Worm (Caenorhabditis elegans): ENCODE results near the gene polq-1.

Gene polq-1

DNA sequence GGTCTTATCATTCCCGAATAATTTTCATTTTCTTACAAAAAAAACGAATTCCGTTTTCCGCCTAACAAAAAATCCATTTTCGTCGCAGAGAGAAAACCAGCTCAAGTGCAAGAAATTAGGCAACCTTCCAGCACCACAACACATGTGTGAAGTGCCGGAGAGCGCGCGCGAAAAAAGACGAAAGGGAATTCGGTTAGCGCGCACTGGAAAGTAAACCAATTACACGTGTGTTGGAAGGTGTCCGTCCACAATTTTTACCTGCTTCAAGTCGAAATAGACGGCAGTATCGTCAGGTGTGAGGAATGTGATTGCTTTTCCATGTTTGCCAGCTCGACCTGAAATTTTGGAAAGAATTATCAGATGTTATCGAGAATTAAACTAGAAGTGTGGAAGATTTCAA lies 31.7 kb upstream of the polq-1 start:
- TF ChIP-seq unc-62 (GFP tag; optimal IDR thresholded peaks at IDR 0.05) (no peak), fkh-2 (tag; optimal IDR thresholded peaks at IDR 0.05) (no peak), ztf-4 (tag; optimal IDR thresholded peaks at IDR 0.05) (no peak), lsy-12 (tag; optimal IDR thresholded peaks at IDR 0.05) (no peak), hmg-11 (tag; optimal IDR thresholded peaks at IDR 0.05) (no peak), ZK546.5 (tag; optimal IDR thresholded peaks at IDR 0.05) (no peak), nhr-23 (tag; optimal IDR thresholded peaks at IDR 0.05) (no peak), tbx-2 (tag; optimal IDR thresholded peaks at IDR 0.05) (no peak), egl-5 (tag; optimal IDR thresholded peaks at IDR 0.05) (no peak), elt-2 (tag; optimal IDR thresholded peaks at IDR 0.05) (no peak), nhr-237 (tag; optimal IDR thresholded peaks at IDR 0.05) (no peak)

DNA sequence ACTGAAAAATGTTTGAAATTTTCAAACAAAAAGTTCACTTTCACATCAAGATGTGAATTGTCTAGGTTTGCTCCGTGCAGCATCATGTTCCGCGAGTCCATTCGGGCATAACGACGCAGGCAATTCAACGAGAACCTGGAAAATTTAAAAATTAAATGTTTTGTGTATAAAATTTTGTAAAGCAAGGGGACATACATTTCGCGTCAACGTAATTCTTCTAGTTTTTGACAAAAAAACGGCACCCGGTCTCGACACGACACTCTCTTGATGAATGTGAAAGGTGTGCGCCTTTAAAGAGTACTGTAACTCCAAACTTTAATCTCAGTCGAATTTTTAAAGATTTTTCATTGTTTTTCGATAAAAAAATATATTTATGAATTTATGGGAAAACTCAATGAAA lies 31.1 kb upstream of the polq-1 start, which contains the start of gene R12B2.6:
R12B2.6 (minus strand) TSS at position 101 of the 400 bp plus-strand sequence.
- TF ChIP-seq mdl-1 (tag; optimal IDR thresholded peaks at IDR 0.05) (no peak), ztf-11 (tag; optimal IDR thresholded peaks at IDR 0.05) (no peak), daf-12 (tag; optimal IDR thresholded peaks at IDR 0.05) (no peak), nfya-1 (tag; optimal IDR thresholded peaks at IDR 0.05; ENCODE audit: insufficient read depth) (no peak), lin-15B (tag; optimal IDR thresholded peaks at IDR 0.05) (no peak), elt-3 (tag; optimal IDR thresholded peaks at IDR 0.05) (no peak), nhr-237 (tag; optimal IDR thresholded peaks at IDR 0.05) (no peak), nhr-11 (tag; optimal IDR thresholded peaks at IDR 0.05) (no peak), ceh-28 (tag; optimal IDR thresholded peaks at IDR 0.05) (no peak), ztf-4 (tag; optimal IDR thresholded peaks at IDR 0.05) (no peak), fkh-10 (GFP tag; optimal IDR thresholded peaks at IDR 0.05) (no peak), ama-1 (optimal IDR thresholded peaks at IDR 0.05) (no peak)

DNA sequence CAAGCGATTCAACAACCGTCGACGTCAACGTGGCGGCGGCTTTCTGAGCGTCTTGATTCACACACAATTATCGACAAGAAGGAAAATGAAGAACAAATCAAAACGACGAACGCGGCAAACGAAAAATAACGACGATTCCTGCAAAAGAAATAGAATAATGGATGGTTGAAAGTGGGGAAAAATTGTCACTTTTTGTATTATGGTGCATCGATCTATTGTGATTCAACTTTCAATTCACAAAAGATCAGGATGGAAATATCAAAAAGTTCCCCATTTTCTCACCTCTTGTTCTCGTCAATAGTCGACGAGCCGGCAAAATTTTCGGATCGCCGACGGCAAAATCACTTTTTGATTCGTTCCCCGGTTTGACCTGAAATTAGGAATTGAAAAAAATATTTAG lies 30.4 kb upstream of the polq-1 start, which contains the start of the genes R12B2.13 and mdt-15:
R12B2.13 (minus strand) TSS at position 101 of the 400 bp plus-strand sequence.
mdt-15 (minus strand) TSS at position 376 of the 400 bp plus-strand sequence.
- TF ChIP-seq sea-2 (GFP tag; optimal IDR thresholded peaks at IDR 0.05) (no peak), lsy-12 (tag; optimal IDR thresholded peaks at IDR 0.05) (no peak), ama-1 (optimal IDR thresholded peaks at IDR 0.05) (no peak), ZK546.5 (tag; optimal IDR thresholded peaks at IDR 0.05) (no peak), daf-12 (tag; optimal IDR thresholded peaks at IDR 0.05) (no peak), fkh-10 (GFP tag; optimal IDR thresholded peaks at IDR 0.05) (no peak), nhr-67 (tag; optimal IDR thresholded peaks at IDR 0.05) (no peak), mml-1 (tag; optimal IDR thresholded peaks at IDR 0.05) (no peak), fkh-2 (tag; optimal IDR thresholded peaks at IDR 0.05) (no peak), egl-27 (tag; optimal IDR thresholded peaks at IDR 0.05) (no peak), nhr-25 (tag; optimal IDR thresholded peaks at IDR 0.05) (no peak), ceh-82 (tag; optimal IDR thresholded peaks at IDR 0.05) (no peak), aly-2 (tag; optimal IDR thresholded peaks at IDR 0.05) (no peak), hmg-11 (tag; optimal IDR thresholded peaks at IDR 0.05) (no peak), lin-15B (tag; optimal IDR thresholded peaks at IDR 0.05) (no peak)

DNA sequence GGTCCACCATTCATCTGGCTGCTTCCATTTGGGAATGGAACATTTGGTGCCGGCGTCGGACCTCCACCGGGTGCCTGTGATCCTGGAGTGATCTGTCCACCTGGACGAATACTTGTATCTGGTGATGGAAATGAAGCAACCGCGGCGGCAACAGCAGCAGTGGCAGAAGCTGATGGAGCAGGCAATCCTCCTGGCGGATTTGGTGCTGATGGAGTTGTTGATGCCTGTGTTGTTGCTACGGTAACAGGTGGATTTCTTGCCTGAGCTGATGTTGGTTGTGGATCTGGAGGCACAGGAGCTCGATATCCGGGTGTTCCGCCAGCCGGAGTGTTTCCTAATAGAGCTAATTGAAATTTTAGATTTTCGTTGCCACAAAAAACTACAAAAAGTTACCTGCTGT lies 29.5 kb upstream of the polq-1 start:
- TF ChIP-seq pha-4 (tag; optimal IDR thresholded peaks at IDR 0.05), result no peak
- no peak for TF ChIP-seq egl-27 (tag; optimal IDR thresholded peaks at IDR 0.05)

DNA sequence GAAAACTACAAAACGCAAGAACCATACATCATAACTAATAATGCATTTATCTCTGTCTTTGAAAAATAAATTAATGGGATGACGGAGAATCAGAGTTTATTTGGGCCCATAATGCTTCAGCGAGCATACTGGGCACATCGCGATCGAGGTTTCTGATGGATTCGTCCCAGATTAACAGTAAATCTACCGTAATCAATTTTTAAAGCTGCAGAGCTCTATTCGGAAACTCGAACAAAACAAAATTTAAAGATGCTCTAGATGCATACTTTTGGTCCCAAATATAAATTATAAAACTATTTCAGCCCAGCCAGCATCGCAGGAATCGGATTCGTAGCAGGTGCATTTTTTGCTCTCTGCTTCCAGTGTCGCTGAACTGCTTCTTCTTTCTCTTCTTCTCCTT lies 25.1 kb upstream of the polq-1 start:
- no peak for TF ChIP-seq elt-2 (tag; optimal IDR thresholded peaks at IDR 0.05)
- TF ChIP-seq elt-3 (tag; optimal IDR thresholded peaks at IDR 0.05), result no peak
- TF ChIP-seq fkh-2 (tag; optimal IDR thresholded peaks at IDR 0.05), result no peak
- no peak for TF ChIP-seq nhr-11 (tag; optimal IDR thresholded peaks at IDR 0.05)
- no peak for TF ChIP-seq ZK546.5 (tag; optimal IDR thresholded peaks at IDR 0.05)
- TF ChIP-seq nhr-237 (tag; optimal IDR thresholded peaks at IDR 0.05), result no peak
- TF ChIP-seq nhr-76 (tag; optimal IDR thresholded peaks at IDR 0.05), result no peak
- no peak for TF ChIP-seq nhr-28 (tag; optimal IDR thresholded peaks at IDR 0.05)
- TF ChIP-seq ztf-11 (tag; optimal IDR thresholded peaks at IDR 0.05), result no peak
- TF ChIP-seq nhr-77 (tag; optimal IDR thresholded peaks at IDR 0.05), result no peak
- TF ChIP-seq lsy-12 (tag; optimal IDR thresholded peaks at IDR 0.05), result no peak
- no peak for TF ChIP-seq nhr-23 (tag; optimal IDR thresholded peaks at IDR 0.05)
- no peak for TF ChIP-seq mdl-1 (tag; optimal IDR thresholded peaks at IDR 0.05)
- no peak for TF ChIP-seq fkh-10 (GFP tag; optimal IDR thresholded peaks at IDR 0.05)
- TF ChIP-seq pqm-1 (tag; optimal IDR thresholded peaks at IDR 0.05), result no peak

All from whole organism, L3 larva.